Fruit fly (Drosophila melanogaster) whole organism, wandering third instar larva: ENCODE measurements around the gene CG9512.

Experiments used
- Hnf4 ChIP-seq: fragments of 200-800 bp; sonication (Bioruptor generic); optimal IDR thresholded peaks from 2 replicates; lab custom pipeline; 2016; ENCODE audit warnings: missing biosample characterization, mild to moderate bottlenecking, missing genetic modification characterization
- Hr78 ChIP-seq: fragments of >200 bp; optimal IDR thresholded peaks from 2 replicates; lab custom pipeline; 2017; ENCODE audit warnings: missing biosample characterization, missing genetic modification characterization
- rgr ChIP-seq: fragments of 200-800 bp; sonication (Bioruptor generic); optimal IDR thresholded peaks from 3 replicates; lab custom pipeline; 2016; ENCODE audit warnings: missing biosample characterization, mild to moderate bottlenecking, missing genetic modification characterization
- sage ChIP-seq: fragments of 200-800 bp; sonication (Bioruptor generic); optimal IDR thresholded peaks from 2 replicates; lab custom pipeline; 2016; ENCODE audit warnings: missing biosample characterization, mild to moderate bottlenecking, missing genetic modification characterization

dm6 chrX:14866911-14867310 is 38.4 kb downstream of the CG9512 start:
- TF ChIP-seq sage (no peak), Hnf4 (no peak), Hr78 (no peak), rgr (GFP tag; lab: Kevin White, UChicago) (no peak)
